Fruit fly (Drosophila melanogaster) whole organism, embryonic: ENCODE results near the gene CG43127.

Source experiments
- Atf3 ChIP-seq: fragments of 200-800 bp; sonication (Bioruptor generic); optimal IDR thresholded peaks from 3 replicates; lab custom pipeline; 2016; ENCODE audit warnings: missing biosample characterization, missing genetic modification characterization
- CG10979 ChIP-seq: fragments of 200-800 bp; sonication (Bioruptor generic); optimal IDR thresholded peaks from 2 replicates; lab custom pipeline; 2018; ENCODE audit warnings: missing biosample characterization, mild to moderate bottlenecking, missing genetic modification characterization, moderate library complexity
- CG12155 ChIP-seq: fragments of 200-800 bp; sonication (Bioruptor generic); optimal IDR thresholded peaks from 3 replicates; lab custom pipeline; 2016; ENCODE audit warnings: missing biosample characterization, missing genetic modification characterization
- CG12236 ChIP-seq: fragments of 200-800 bp; sonication (Bioruptor generic); optimal IDR thresholded peaks from 2 replicates; lab custom pipeline; 2016; ENCODE audit warnings: missing biosample characterization, missing genetic modification characterization
- CG13424 ChIP-seq: fragments of 200-800 bp; sonication (Bioruptor generic); optimal IDR thresholded peaks from 2 replicates; lab custom pipeline; 2019; ENCODE audit warnings: missing biosample characterization, mild to moderate bottlenecking, missing genetic modification characterization, moderate library complexity
- CG13894 ChIP-seq: fragments of 200-800 bp; sonication (Bioruptor generic); optimal IDR thresholded peaks from 3 replicates; lab custom pipeline; 2018; ENCODE audit warnings: missing biosample characterization, mild to moderate bottlenecking, missing genetic modification characterization, moderate library complexity
- CG14050 ChIP-seq: fragments of 200-800 bp; sonication (Bioruptor generic); IDR thresholded peaks from 3 replicates; pipeline ENCODE4 v1.3.6; 2022; ENCODE audit warnings: missing biosample characterization, missing genetic modification characterization
- CG15514 ChIP-seq: fragments of 200-800 bp; sonication (Bioruptor generic); optimal IDR thresholded peaks from 3 replicates; lab custom pipeline; 2017; ENCODE audit warnings: missing biosample characterization, missing genetic modification characterization, mild to moderate bottlenecking, moderate library complexity, missing genetic modification reagents
- CG1647 ChIP-seq: fragments of 200-800 bp; sonication (Bioruptor generic); optimal IDR thresholded peaks from 3 replicates; lab custom pipeline; 2016; ENCODE audit warnings: missing biosample characterization, missing genetic modification characterization
- CG31441 ChIP-seq: fragments of 200-800 bp; sonication (Bioruptor generic); IDR thresholded peaks from 2 replicates; pipeline ENCODE4 v1.3.6; 2022; ENCODE audit warnings: missing biosample characterization, missing genetic modification characterization
- CG33213 ChIP-seq: fragments of 200-800 bp; sonication (Bioruptor generic); optimal IDR thresholded peaks from 3 replicates; lab custom pipeline; 2016; ENCODE audit warnings: missing biosample characterization, missing genetic modification characterization
- CG3847 ChIP-seq: fragments of 200-800 bp; sonication (Bioruptor generic); IDR thresholded peaks from 2 replicates; pipeline ENCODE4 v1.3.6; 2022; ENCODE audit warnings: missing biosample characterization, missing genetic modification characterization
- CG4707 ChIP-seq: fragments of 200-800 bp; sonication (Bioruptor generic); optimal IDR thresholded peaks from 2 replicates; lab custom pipeline; 2018; ENCODE audit warnings: missing biosample characterization, mild to moderate bottlenecking, missing genetic modification characterization, moderate library complexity
- CG6683 ChIP-seq: fragments of 200-800 bp; sonication (Bioruptor generic); optimal IDR thresholded peaks from 2 replicates; lab custom pipeline; 2017; ENCODE audit warnings: missing biosample characterization, mild to moderate bottlenecking, missing genetic modification characterization, missing genetic modification reagents
- CG6765 ChIP-seq: fragments of 200-800 bp; sonication (Bioruptor generic); optimal IDR thresholded peaks from 3 replicates; lab custom pipeline; 2017; ENCODE audit warnings: missing biosample characterization, mild to moderate bottlenecking, missing genetic modification characterization
- CG7372 ChIP-seq: fragments of 200-800 bp; sonication (Bioruptor generic); IDR thresholded peaks from 2 replicates; pipeline ENCODE4 v1.3.6; 2022; ENCODE audit warnings: missing biosample characterization, missing genetic modification characterization
- CG7987 ChIP-seq: fragments of 200-800 bp; sonication (Bioruptor generic); optimal IDR thresholded peaks from 2 replicates; lab custom pipeline; 2018; ENCODE audit warnings: missing biosample characterization, mild to moderate bottlenecking, missing genetic modification characterization, moderate library complexity
- CG8359 ChIP-seq: fragments of 200-800 bp; sonication (Bioruptor generic); optimal IDR thresholded peaks from 2 replicates; lab custom pipeline; 2017; ENCODE audit warnings: missing biosample characterization, mild to moderate bottlenecking, missing genetic modification characterization, borderline replicate concordance
- CG9797 ChIP-seq: fragments of 200-800 bp; sonication (Bioruptor generic); optimal IDR thresholded peaks from 3 replicates; lab custom pipeline; 2018; ENCODE audit warnings: missing biosample characterization, mild to moderate bottlenecking, missing genetic modification characterization
- CoRest ChIP-seq: fragments of 200-800 bp; sonication (Bioruptor generic); optimal IDR thresholded peaks from 3 replicates; lab custom pipeline; 2018; ENCODE audit warnings: missing biosample characterization, mild to moderate bottlenecking, missing genetic modification characterization, moderate library complexity
- Doc2 ChIP-seq: fragments of 200-800 bp; sonication (Bioruptor generic); IDR thresholded peaks from 2 replicates; pipeline ENCODE4 v1.3.6; 2022; ENCODE audit warnings: missing biosample characterization, missing genetic modification characterization
- Dp ChIP-seq: fragments of 200-800 bp; sonication (Bioruptor generic); optimal IDR thresholded peaks from 2 replicates; lab custom pipeline; 2018; ENCODE audit warnings: missing biosample characterization, mild to moderate bottlenecking, missing genetic modification characterization, moderate library complexity
- E2f1 ChIP-seq: fragments of 200-800 bp; sonication (Bioruptor generic); IDR thresholded peaks from 2 replicates; pipeline ENCODE4 v1.3.6; 2022; ENCODE audit warnings: missing biosample characterization, missing genetic modification characterization
- Ets97D ChIP-seq: fragments of 200-800 bp; sonication (Bioruptor generic); optimal IDR thresholded peaks from 3 replicates; lab custom pipeline; 2016; ENCODE audit warnings: missing biosample characterization, missing genetic modification characterization
- MBD-R2 ChIP-seq: fragments of 200-800 bp; sonication (Bioruptor generic); IDR thresholded peaks from 2 replicates; pipeline ENCODE4 v1.3.6; 2022; ENCODE audit warnings: missing biosample characterization, missing genetic modification characterization
- NC2β ChIP-seq: fragments of 200-800 bp; sonication (Bioruptor generic); optimal IDR thresholded peaks from 2 replicates; lab custom pipeline; 2016; ENCODE audit warnings: missing biosample characterization, missing genetic modification characterization
- Pdp1 ChIP-seq, 2 experiments: fragments of 200-800 bp; sonication (Bioruptor generic); optimal IDR thresholded peaks; 3 replicates each; lab custom pipeline; 2016; ENCODE audit warnings: missing biosample characterization in 2 of 2, missing genetic modification characterization in 2 of 2, mild to moderate bottlenecking in 1 of 2, moderate library complexity in 1 of 2
- Poxn ChIP-seq: fragments of 200-800 bp; sonication (Bioruptor generic); IDR thresholded peaks from 2 replicates; pipeline ENCODE4 v1.3.6; 2022; ENCODE audit warnings: missing biosample characterization, missing genetic modification characterization
- TFAM ChIP-seq: fragments of 200-800 bp; sonication (Bioruptor generic); optimal IDR thresholded peaks from 2 replicates; lab custom pipeline; 2017; ENCODE audit warnings: missing biosample characterization, missing genetic modification characterization, inconsistent platforms
- bsh ChIP-seq, 2 experiments: fragments of 200-800 bp; sonication (Bioruptor generic); optimal IDR thresholded peaks; 2 replicates each; lab custom pipeline; 2017 to 2018; ENCODE audit warnings: mild to moderate bottlenecking in 2 of 2, missing biosample characterization in 2 of 2, missing genetic modification characterization in 2 of 2, moderate library complexity in 1 of 2
- chif ChIP-seq, 2 experiments: fragments of 200-800 bp; sonication (Bioruptor generic); optimal IDR thresholded peaks; 3 replicates each; lab custom pipeline; 2016; ENCODE audit warnings: missing biosample characterization in 2 of 2, missing genetic modification characterization in 2 of 2
- ci ChIP-seq: fragments of 200-800 bp; sonication (Bioruptor generic); IDR thresholded peaks from 3 replicates; pipeline ENCODE4 v1.3.6; 2022; ENCODE audit warnings: missing biosample characterization, missing genetic modification characterization
- corto ChIP-seq: fragments of 200-800 bp; sonication (Bioruptor generic); optimal IDR thresholded peaks from 2 replicates; lab custom pipeline; 2016; ENCODE audit warnings: missing biosample characterization, mild to moderate bottlenecking, missing genetic modification characterization, moderate library complexity
- crc ChIP-seq: fragments of 200-800 bp; sonication (Bioruptor generic); optimal IDR thresholded peaks from 2 replicates; lab custom pipeline; 2016; ENCODE audit warnings: missing biosample characterization, missing genetic modification characterization
- crp ChIP-seq, 2 experiments: fragments of 200-800 bp; sonication (Bioruptor generic); optimal IDR thresholded peaks; 2 replicates in 1 of 2; 3 replicates in 1 of 2; lab custom pipeline; 2017; ENCODE audit warnings: missing biosample characterization in 2 of 2, missing genetic modification characterization in 2 of 2, mild to moderate bottlenecking in 1 of 2, moderate library complexity in 1 of 2
- dm ChIP-seq: fragments of 200-800 bp; sonication (Bioruptor generic); optimal IDR thresholded peaks from 3 replicates; lab custom pipeline; 2016; ENCODE audit warnings: missing biosample characterization, missing genetic modification characterization
- hb ChIP-seq: fragments of 200-800 bp; sonication (Bioruptor generic); IDR thresholded peaks from 3 replicates; pipeline ENCODE4 v1.3.6; 2022; ENCODE audit warnings: missing biosample characterization, missing genetic modification characterization; ENCODE audit not compliant: partially characterized antibody
- her ChIP-seq: fragments of 200-800 bp; sonication (Bioruptor generic); optimal IDR thresholded peaks from 2 replicates; lab custom pipeline; 2016; ENCODE audit warnings: missing biosample characterization, missing genetic modification characterization
- hkb ChIP-seq, 2 experiments: fragments of 200-800 bp in 1 of 2; fragments of >200 bp in 1 of 2; sonication (Bioruptor generic) in 1 of 2; IDR thresholded peaks in 1 of 2; optimal IDR thresholded peaks in 1 of 2; 2 replicates each; pipeline versions ENCODE4 v1.3.6 to Lab custom; 2017 to 2022; ENCODE audit warnings: missing biosample characterization in 1 of 2, missing genetic modification characterization in 1 of 2
- jigr1 ChIP-seq: fragments of 200-800 bp; sonication (Bioruptor generic); IDR thresholded peaks from 3 replicates; pipeline ENCODE4 v1.3.6; 2022; ENCODE audit warnings: missing biosample characterization, missing genetic modification characterization
- luna ChIP-seq: fragments of 200-800 bp; sonication (Bioruptor generic); optimal IDR thresholded peaks from 2 replicates; lab custom pipeline; 2016; ENCODE audit warnings: missing biosample characterization, missing genetic modification characterization
- mirr ChIP-seq: fragments of 200-800 bp; sonication (Bioruptor generic); optimal IDR thresholded peaks from 3 replicates; lab custom pipeline; 2018; ENCODE audit warnings: missing biosample characterization, mild to moderate bottlenecking, missing genetic modification characterization
- onecut ChIP-seq: fragments of 200-800 bp; sonication (Bioruptor generic); IDR thresholded peaks from 2 replicates; pipeline ENCODE4 v1.3.6; 2022; ENCODE audit warnings: missing biosample characterization, missing genetic modification characterization
- row ChIP-seq: fragments of 200-800 bp; sonication (Bioruptor generic); IDR thresholded peaks from 3 replicates; pipeline ENCODE4 v1.3.6; 2022; ENCODE audit warnings: missing biosample characterization, missing genetic modification characterization
- sens-2 ChIP-seq: fragments of 200-800 bp; sonication (Bioruptor generic); IDR thresholded peaks from 2 replicates; pipeline ENCODE4 v1.3.6; 2022; ENCODE audit warnings: missing biosample characterization, missing genetic modification characterization
- sima ChIP-seq: fragments of 200-800 bp; sonication (Bioruptor generic); optimal IDR thresholded peaks from 2 replicates; lab custom pipeline; 2016; ENCODE audit warnings: missing biosample characterization, missing genetic modification characterization
- sqz ChIP-seq: fragments of 200-800 bp; sonication (Bioruptor generic); optimal IDR thresholded peaks from 3 replicates; lab custom pipeline; 2018; ENCODE audit warnings: missing biosample characterization, mild to moderate bottlenecking, missing genetic modification characterization
- trh ChIP-seq: fragments of 200-800 bp; sonication (Bioruptor generic); optimal IDR thresholded peaks from 2 replicates; lab custom pipeline; 2016; ENCODE audit warnings: missing biosample characterization, missing genetic modification characterization
- zfh1 ChIP-seq: fragments of 200-800 bp; sonication (Bioruptor generic); IDR thresholded peaks from 3 replicates; pipeline ENCODE4 v1.3.6; 2022; ENCODE audit warnings: missing biosample characterization, missing genetic modification characterization

The CG43127 gene

dm6 chr3L:10664511-10665062 is 39.2 kb upstream of the CG43127 start, which contains the start of gene simj (continued):
- peak; percentile 52 for TF ChIP-seq NC2β (GFP tag; lab: Kevin White, UChicago)
- TF ChIP-seq CG7987 = peak; percentile 70
- no peak for TF ChIP-seq hkb (optimal IDR thresholded peaks at IDR 0.05; lab: Kevin White, UChicago)
- TF ChIP-seq hkb (GFP tag; IDR thresholded peaks at IDR 0.05; lab: Robert Waterston, UW) = peak; percentile 60
- TF ChIP-seq crc (GFP tag; lab: Kevin White, UChicago) = no peak
- no peak for TF ChIP-seq CG3847 (GFP tag; lab: Robert Waterston, UW)
- peak; percentile 81 for TF ChIP-seq Dp (GFP tag; lab: Kevin White, UChicago)
- TF ChIP-seq sima = peak; percentile 8
- TF ChIP-seq CG14050 (GFP tag; lab: Robert Waterston, UW) = no peak
- TF ChIP-seq mirr (GFP tag; lab: Kevin White, UChicago) = peak; percentile 83
- TF ChIP-seq CG7372 (GFP tag; lab: Robert Waterston, UW) = no peak
- TF ChIP-seq Ets97D = peak; percentile 86
- TF ChIP-seq luna (GFP tag; lab: Kevin White, UChicago) = peak; percentile 48
- peak; percentile 63 for TF ChIP-seq CG4707 (GFP tag; lab: Kevin White, UChicago)
- peak; percentile 69; the same call in 2 of the 3 replicates for TF ChIP-seq zfh1 (GFP tag; lab: Robert Waterston, UW)
- peak; percentile 38 to 55 for TF ChIP-seq Pdp1 (GFP tag; optimal IDR thresholded peaks at IDR 0.05; lab: Kevin White, UChicago)
- peak; percentile 67 for TF ChIP-seq sqz (GFP tag; lab: Kevin White, UChicago)
- no peak for TF ChIP-seq Atf3 (GFP tag; lab: Kevin White, UChicago)
- TF ChIP-seq onecut (GFP tag; lab: Robert Waterston, UW) = peak; percentile 72
- TF ChIP-seq sens-2 (GFP tag; lab: Robert Waterston, UW) = no peak
- TF ChIP-seq dm (GFP tag; lab: Kevin White, UChicago) = peak; percentile 2
- TF ChIP-seq crp (GFP tag; optimal IDR thresholded peaks at IDR 0.05; lab: Kevin White, UChicago) = peak in 1 of 2 experiments; percentile 63
- TF ChIP-seq CG8359 (GFP tag; lab: Kevin White, UChicago) = peak; percentile 31
- TF ChIP-seq CG1647 (GFP tag; lab: Kevin White, UChicago) = peak; percentile 13
- TF ChIP-seq E2f1 = 0 out of 2 replicates have a peak, but pooled peaks have one; percentile 16
- TF ChIP-seq CoRest (tag; lab: Kevin White, UChicago) = peak; percentile 38
- TF ChIP-seq CG13424 (tag; lab: Kevin White, UChicago) = peak; percentile 47
- peak; percentile 81 for TF ChIP-seq ci (GFP tag; lab: Robert Waterston, UW)
- peak; percentile 21 for TF ChIP-seq CG12236 (GFP tag; lab: Kevin White, UChicago)
- no peak for TF ChIP-seq Poxn (GFP tag; lab: Robert Waterston, UW)
- peak; percentile 94 for TF ChIP-seq CG9797
- peak; percentile 69 for TF ChIP-seq CG33213 (GFP tag; lab: Kevin White, UChicago)
- TF ChIP-seq Doc2 (GFP tag; lab: Robert Waterston, UW) = no peak
- TF ChIP-seq bsh (GFP tag; optimal IDR thresholded peaks at IDR 0.05; lab: Kevin White, UChicago) = peak in 1 of 2 experiments; percentile 26
- no peak for TF ChIP-seq chif (GFP tag; optimal IDR thresholded peaks at IDR 0.05; lab: Kevin White, UChicago)
- no peak for TF ChIP-seq trh
- peak; percentile 46; the same call in 1 of the 2 replicates for TF ChIP-seq CG31441 (GFP tag; lab: Robert Waterston, UW)
- TF ChIP-seq TFAM (GFP tag; lab: Kevin White, UChicago) = no peak
- peak; percentile 59 for TF ChIP-seq CG6765 (GFP tag; lab: Kevin White, UChicago)
- TF ChIP-seq MBD-R2 = peak; percentile 55; the same call in 1 of the 2 replicates
- peak; percentile 2 for TF ChIP-seq corto
- TF ChIP-seq her (GFP tag; lab: Kevin White, UChicago) = peak; percentile 80
- peak; percentile 68 for TF ChIP-seq row (GFP tag; lab: Robert Waterston, UW)
- TF ChIP-seq CG10979 (tag; lab: Kevin White, UChicago) = peak; percentile 37
- no peak for TF ChIP-seq jigr1 (GFP tag; lab: Robert Waterston, UW)
- TF ChIP-seq CG12155 (GFP tag; lab: Kevin White, UChicago) = peak; percentile 54
- TF ChIP-seq CG13894 (tag; lab: Kevin White, UChicago) = peak; percentile 89
- peak; percentile 35 for TF ChIP-seq CG6683 (GFP tag; lab: Kevin White, UChicago)
- TF ChIP-seq CG15514 (GFP tag; lab: Kevin White, UChicago) = peak; percentile 87
- TF ChIP-seq hb = peak; percentile 59
